Worm (Caenorhabditis elegans): ENCODE measurements around the gene T07H3.8.
"Not testable (repeated sequence)": the region's sequence is repeated elsewhere in the genome, so short reads cannot be mapped to it uniquely, and the experiment has no call there.

DNA sequence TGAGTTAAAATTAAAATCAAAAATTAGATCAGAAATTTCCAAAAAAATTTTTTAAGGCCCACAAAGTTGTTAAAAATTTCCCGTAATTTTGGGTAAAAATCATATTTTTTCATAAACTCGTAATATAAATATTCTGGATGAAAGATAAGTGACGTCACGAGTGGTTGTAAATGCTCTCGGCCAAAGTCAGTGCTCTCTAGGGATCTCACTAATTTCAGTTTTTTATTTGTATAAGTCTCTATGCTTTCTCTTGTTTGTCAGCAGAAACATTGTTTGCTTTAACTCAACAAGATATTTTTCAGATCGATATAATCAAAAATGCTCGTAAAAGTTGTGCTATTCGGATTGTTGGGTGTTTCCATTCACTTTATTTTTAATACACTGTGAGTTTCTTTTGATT is 43.2 kb upstream of the T07H3.8 start, which contains the start of gene K05F6.4:
- not testable (repeated sequence) for TF ChIP-seq nhr-28 (tag; optimal IDR thresholded peaks at IDR 0.05); unc-62 (GFP tag; optimal IDR thresholded peaks at IDR 0.05); pha-4 (tag; optimal IDR thresholded peaks at IDR 0.05); nhr-12 (tag; optimal IDR thresholded peaks at IDR 0.05); snpc-4 (tag; optimal IDR thresholded peaks at IDR 0.05); nhr-237 (tag; optimal IDR thresholded peaks at IDR 0.05); elt-3 (tag; optimal IDR thresholded peaks at IDR 0.05); mab-5 (tag; optimal IDR thresholded peaks at IDR 0.05); mep-1 (tag; optimal IDR thresholded peaks at IDR 0.05); ham-2 (GFP tag; optimal IDR thresholded peaks at IDR 0.05); lin-13 (tag; optimal IDR thresholded peaks at IDR 0.05)
